Worm (Caenorhabditis elegans) whole organism, L3 larva: ENCODE data around the gene old-1.

Experiments
- R02D3.7 ChIP-seq: fragments of 150-350 bp; optimal IDR thresholded peaks from 2 replicates; lab custom pipeline; 2014; ENCODE audit warnings: missing biosample characterization, missing genetic modification characterization
- aly-2 ChIP-seq: fragments of 150-350 bp; optimal IDR thresholded peaks from 2 replicates; lab custom pipeline; 2014; ENCODE audit warnings: missing biosample characterization, missing genetic modification characterization
- ama-1 ChIP-seq: fragments of 150-350 bp; optimal IDR thresholded peaks from 2 replicates; lab custom pipeline; 2018
- ceh-16 ChIP-seq: sonication (generic microtip); optimal IDR thresholded peaks from 2 replicates; lab custom pipeline; 2017; ENCODE audit warnings: missing biosample characterization, missing genetic modification characterization
- ceh-82 ChIP-seq: fragments of 150-350 bp; optimal IDR thresholded peaks from 2 replicates; lab custom pipeline; 2014; ENCODE audit warnings: missing biosample characterization, missing genetic modification characterization
- ceh-9 ChIP-seq: sonication (generic microtip); optimal IDR thresholded peaks from 2 replicates; lab custom pipeline; 2018; ENCODE audit warnings: missing biosample characterization, missing genetic modification characterization
- daf-12 ChIP-seq: fragments of 150-350 bp; optimal IDR thresholded peaks from 2 replicates; lab custom pipeline; 2014; ENCODE audit warnings: missing biosample characterization, missing genetic modification reagents, missing genetic modification characterization
- egl-27 ChIP-seq: sonication (generic microtip); optimal IDR thresholded peaks from 4 replicates; lab custom pipeline; 2017; ENCODE audit warnings: missing biosample characterization, missing genetic modification reagents, missing genetic modification characterization
- egl-5 ChIP-seq: fragments of 150-350 bp; optimal IDR thresholded peaks from 2 replicates; lab custom pipeline; 2017; ENCODE audit warnings: missing biosample characterization, missing genetic modification reagents, missing genetic modification characterization, inconsistent platforms
- elt-1 ChIP-seq: fragments of 150-350 bp; optimal IDR thresholded peaks from 2 replicates; lab custom pipeline; 2014; ENCODE audit warnings: missing biosample characterization, missing genetic modification characterization
- elt-2 ChIP-seq: sonication (generic microtip); optimal IDR thresholded peaks from 2 replicates; lab custom pipeline; 2016; ENCODE audit warnings: missing genetic modification reagents, mild to moderate bottlenecking, missing genetic modification characterization, missing compliant biosample characterization
- elt-3 ChIP-seq, 3 experiments: fragments of 150-350 bp in 1 of 3; sonication (generic microtip) in 2 of 3; optimal IDR thresholded peaks; 2 replicates in 2 of 3; 4 replicates in 1 of 3; lab custom pipeline; 2014 to 2017; ENCODE audit warnings: missing biosample characterization in 3 of 3, missing genetic modification characterization in 3 of 3
- eor-1 ChIP-seq, 2 experiments: fragments of 150-350 bp; optimal IDR thresholded peaks; 2 replicates each; lab custom pipeline; 2014 to 2018; ENCODE audit warnings: missing biosample characterization in 2 of 2, missing genetic modification characterization in 2 of 2
- fkh-10 ChIP-seq: sonication (generic microtip); optimal IDR thresholded peaks from 2 replicates; lab custom pipeline; 2017; ENCODE audit warnings: missing biosample characterization, missing genetic modification reagents, missing genetic modification characterization
- fkh-2 ChIP-seq: fragments of 150-350 bp; optimal IDR thresholded peaks from 2 replicates; lab custom pipeline; 2014; ENCODE audit warnings: missing biosample characterization, missing genetic modification reagents, missing genetic modification characterization
- fos-1 ChIP-seq: fragments of 150-350 bp; optimal IDR thresholded peaks from 2 replicates; lab custom pipeline; 2014; ENCODE audit warnings: missing biosample characterization, missing genetic modification characterization
- hmg-11 ChIP-seq: sonication (generic microtip); optimal IDR thresholded peaks from 2 replicates; lab custom pipeline; 2016; ENCODE audit warnings: missing genetic modification characterization, missing compliant biosample characterization
- jun-1 ChIP-seq: fragments of 150-350 bp; optimal IDR thresholded peaks from 2 replicates; lab custom pipeline; 2014; ENCODE audit warnings: missing biosample characterization, missing genetic modification reagents, missing genetic modification characterization
- lin-15B ChIP-seq: fragments of 150-350 bp; optimal IDR thresholded peaks from 2 replicates; lab custom pipeline; 2014; ENCODE audit warnings: missing biosample characterization, missing genetic modification characterization
- lin-39 ChIP-seq: fragments of 150-350 bp; optimal IDR thresholded peaks from 2 replicates; lab custom pipeline; 2018; ENCODE audit warnings: missing biosample characterization, missing genetic modification reagents, missing genetic modification characterization
- lsy-12 ChIP-seq: sonication (generic microtip); optimal IDR thresholded peaks from 2 replicates; lab custom pipeline; 2016; ENCODE audit warnings: mild to moderate bottlenecking, missing genetic modification characterization, missing compliant biosample characterization
- mdl-1 ChIP-seq: fragments of 150-350 bp; optimal IDR thresholded peaks from 2 replicates; lab custom pipeline; 2014; ENCODE audit warnings: missing biosample characterization, missing genetic modification characterization
- nfya-1 ChIP-seq: sonication (generic microtip); optimal IDR thresholded peaks from 2 replicates; lab custom pipeline; 2017; ENCODE audit warnings: missing genetic modification characterization, mild to moderate bottlenecking, missing compliant biosample characterization, antibody characterized with exemption, moderate library complexity; ENCODE audit not compliant: insufficient read depth
- nhr-11 ChIP-seq: fragments of 150-350 bp; optimal IDR thresholded peaks from 2 replicates; lab custom pipeline; 2014; ENCODE audit warnings: missing biosample characterization, missing genetic modification characterization
- nhr-23 ChIP-seq: fragments of 150-350 bp; optimal IDR thresholded peaks from 2 replicates; lab custom pipeline; 2014; ENCODE audit warnings: missing biosample characterization, missing genetic modification reagents, missing genetic modification characterization
- nhr-237 ChIP-seq: fragments of 150-350 bp; optimal IDR thresholded peaks from 2 replicates; lab custom pipeline; 2014; ENCODE audit warnings: missing biosample characterization, missing genetic modification characterization
- nhr-25 ChIP-seq: sonication (generic microtip); optimal IDR thresholded peaks from 2 replicates; lab custom pipeline; 2017; ENCODE audit warnings: missing biosample characterization, missing genetic modification characterization
- nhr-43 ChIP-seq: sonication (generic microtip); optimal IDR thresholded peaks from 2 replicates; lab custom pipeline; 2016; ENCODE audit warnings: mild to moderate bottlenecking, missing genetic modification characterization, missing compliant biosample characterization; ENCODE audit not compliant: poor library complexity, severe bottlenecking
- nhr-67 ChIP-seq: fragments of 150-350 bp; optimal IDR thresholded peaks from 2 replicates; lab custom pipeline; 2014; ENCODE audit warnings: missing biosample characterization, missing genetic modification characterization
- nhr-76 ChIP-seq: fragments of 150-350 bp; sonication (generic microtip); optimal IDR thresholded peaks from 5 replicates; lab custom pipeline; 2014; ENCODE audit warnings: missing biosample characterization, missing genetic modification characterization
- pha-4 ChIP-seq: fragments of 150-350 bp; optimal IDR thresholded peaks from 2 replicates; lab custom pipeline; 2014; ENCODE audit warnings: missing biosample characterization, missing genetic modification reagents, missing genetic modification characterization
- pqm-1 ChIP-seq: fragments of 150-350 bp; optimal IDR thresholded peaks from 2 replicates; lab custom pipeline; 2017; ENCODE audit warnings: missing biosample characterization, missing genetic modification characterization, inconsistent platforms
- sea-2 ChIP-seq: fragments of 150-350 bp; sonication (generic microtip); optimal IDR thresholded peaks from 4 replicates; lab custom pipeline; 2014; ENCODE audit warnings: missing biosample characterization, missing genetic modification reagents, missing genetic modification characterization
- skn-1 ChIP-seq: fragments of 150-350 bp; optimal IDR thresholded peaks from 2 replicates; lab custom pipeline; 2014; ENCODE audit warnings: missing biosample characterization, missing genetic modification characterization
- snpc-4 ChIP-seq: fragments of 150-350 bp; optimal IDR thresholded peaks from 2 replicates; lab custom pipeline; 2014; ENCODE audit warnings: missing biosample characterization, missing genetic modification characterization
- tbx-2 ChIP-seq: sonication (generic microtip); optimal IDR thresholded peaks from 2 replicates; lab custom pipeline; 2016; ENCODE audit warnings: mild to moderate bottlenecking, missing genetic modification characterization, missing compliant biosample characterization
- unc-62 ChIP-seq: fragments of 150-350 bp; sonication (generic microtip); optimal IDR thresholded peaks from 4 replicates; lab custom pipeline; 2014; ENCODE audit warnings: missing biosample characterization, missing genetic modification reagents, missing genetic modification characterization
- ztf-11 ChIP-seq: fragments of 150-350 bp; optimal IDR thresholded peaks from 2 replicates; lab custom pipeline; 2014; ENCODE audit warnings: missing biosample characterization, missing genetic modification characterization
- ztf-4 ChIP-seq: fragments of 150-350 bp; optimal IDR thresholded peaks from 2 replicates; lab custom pipeline; 2014; ENCODE audit warnings: missing biosample characterization, missing genetic modification characterization

The old-1 gene

DNA sequence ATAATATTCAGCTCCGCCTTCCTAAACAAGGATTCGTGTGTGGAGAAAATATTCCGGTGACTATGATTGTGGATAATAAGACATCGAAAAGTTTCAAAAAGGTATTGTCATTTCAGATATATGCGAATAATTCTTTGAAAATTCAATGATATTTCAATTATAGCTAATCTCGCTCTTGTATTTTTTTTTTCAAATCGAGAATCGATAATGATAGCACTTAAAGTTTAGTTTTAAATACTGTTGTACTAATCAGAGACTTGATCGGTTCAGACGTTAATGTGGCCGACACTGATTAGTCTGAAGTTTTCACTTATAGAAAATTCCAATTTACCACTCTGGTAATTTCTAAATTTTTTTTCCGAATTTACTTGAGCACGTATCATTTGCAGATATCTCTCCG is 32.6 kb downstream of the old-1 start:
- TF ChIP-seq pqm-1 (tag; lab: Kevin White, UChicago), result no peak
- no peak for TF ChIP-seq nhr-11 (tag; lab: Kevin White, UChicago)
- no peak for TF ChIP-seq nhr-76 (tag; lab: Kevin White, UChicago)
- no peak for TF ChIP-seq ztf-4 (tag; lab: Kevin White, UChicago)
- TF ChIP-seq eor-1 (tag; optimal IDR thresholded peaks at IDR 0.05; lab: Kevin White, UChicago), result no peak
- no peak for TF ChIP-seq nhr-25 (tag; lab: Kevin White, UChicago)
- TF ChIP-seq unc-62 (GFP tag; lab: Kevin White, UChicago), result no peak
- TF ChIP-seq daf-12 (tag; lab: Kevin White, UChicago), result no peak
- no peak for TF ChIP-seq egl-27 (tag; lab: Kevin White, UChicago)
- TF ChIP-seq jun-1, result no peak
- TF ChIP-seq elt-3 (tag; optimal IDR thresholded peaks at IDR 0.05; lab: Kevin White, UChicago), result no peak
- TF ChIP-seq ceh-9 (tag; lab: Kevin White, UChicago), result no peak

- TF ChIP-seq mdl-1 (tag; lab: Kevin White, UChicago) (no peak), ztf-11 (tag; lab: Kevin White, UChicago) (no peak), ama-1 (lab: Kevin White, UChicago) (no peak), nhr-237 (tag; lab: Kevin White, UChicago) (no peak), elt-2 (tag; lab: Kevin White, UChicago) (no peak), unc-62 (GFP tag; lab: Kevin White, UChicago) (no peak), fos-1 (tag; lab: Kevin White, UChicago) (no peak), snpc-4 (no peak), nhr-23 (tag; lab: Kevin White, UChicago) (no peak), hmg-11 (tag; lab: Kevin White, UChicago) (no peak), R02D3.7 (tag; lab: Kevin White, UChicago) (no peak), daf-12 (tag; lab: Kevin White, UChicago) (no peak), ztf-4 (tag; lab: Kevin White, UChicago) (no peak), lin-39 (no peak), sea-2 (GFP tag; lab: Kevin White, UChicago) (no peak), lin-15B (tag; lab: Kevin White, UChicago) (no peak), aly-2 (no peak)
Observed at ce11 chrII:9834921-9835320, 33.6 kb downstream of the old-1 start, which contains the start of gene arrd-5. arrd-5 (plus strand) TSS chrII:9835221.

ce11 chrII:9833855-9834254 is 34.7 kb downstream of the old-1 start, which contains the start of gene ZK938.3:
ZK938.3 (minus strand) TSS chrII:9833955.
- TF ChIP-seq jun-1, result no peak

- TF ChIP-seq ztf-11 (tag; lab: Kevin White, UChicago), result no peak
- TF ChIP-seq mdl-1 (tag; lab: Kevin White, UChicago), result no peak
- no peak for TF ChIP-seq unc-62 (GFP tag; lab: Kevin White, UChicago)
- no peak for TF ChIP-seq lsy-12 (tag; lab: Kevin White, UChicago)
- TF ChIP-seq R02D3.7 (tag; lab: Kevin White, UChicago), result no peak
- no peak for TF ChIP-seq nfya-1 (tag; lab: Kevin White, UChicago)
- TF ChIP-seq elt-1, result no peak
- no peak for TF ChIP-seq nhr-23 (tag; lab: Kevin White, UChicago)
- no peak for TF ChIP-seq nhr-67
- TF ChIP-seq fkh-10 (GFP tag; lab: Kevin White, UChicago), result no peak
- TF ChIP-seq egl-5 (tag; lab: Kevin White, UChicago), result no peak
- no peak for TF ChIP-seq jun-1
- TF ChIP-seq ceh-82, result no peak
- no peak for TF ChIP-seq pha-4
Observed at ce11 chrII:9831033-9831432, 37.5 kb downstream of the old-1 start, which contains the start of gene ZK938.12. ZK938.12 (plus strand) TSS chrII:9831333.

DNA sequence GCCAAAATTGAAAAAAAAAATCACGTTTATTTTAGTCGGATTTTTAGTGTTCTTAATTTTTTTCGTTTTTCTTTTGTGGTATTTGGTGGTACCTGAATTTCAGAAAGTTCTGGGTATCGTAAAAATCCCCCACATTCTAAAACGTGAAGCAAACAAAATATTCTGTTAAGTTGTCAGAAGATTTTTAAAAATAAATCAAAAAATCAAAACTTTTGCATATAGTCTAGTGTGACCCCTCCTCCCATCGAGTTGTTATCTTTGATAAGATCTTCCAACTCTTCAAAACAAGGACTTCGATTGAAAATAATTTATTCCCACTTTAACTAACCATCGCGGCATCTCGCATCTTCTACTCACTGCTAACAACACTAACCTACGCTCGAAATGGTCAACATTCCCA is 39.4 kb downstream of the old-1 start, which contains the start of gene ZK938.1:
Gene ZK938.1, plus strand, starts transcription at position 301 of the 400 bp plus-strand sequence.
- TF ChIP-seq nfya-1 (tag; lab: Kevin White, UChicago) (no peak), ceh-16 (tag; lab: Kevin White, UChicago) (no peak), hmg-11 (tag; lab: Kevin White, UChicago) (no peak), nhr-25 (tag; lab: Kevin White, UChicago) (no peak), skn-1 (no peak), tbx-2 (tag; lab: Kevin White, UChicago) (no peak), nhr-11 (tag; lab: Kevin White, UChicago) (no peak), fkh-10 (GFP tag; lab: Kevin White, UChicago) (no peak), nhr-43 (tag; lab: Kevin White, UChicago) (no peak), pha-4 (no peak), lsy-12 (tag; lab: Kevin White, UChicago) (no peak), nhr-76 (tag; lab: Kevin White, UChicago) (no peak), fkh-2 (tag; lab: Kevin White, UChicago) (no peak), aly-2 (no peak), elt-3 (tag; optimal IDR thresholded peaks at IDR 0.05; lab: Kevin White, UChicago) (no peak)
